Fruit fly (Drosophila melanogaster) whole organism, wandering third instar larva: ENCODE measurements around the gene Trpgamma.

ENCODE experiments used
- Abd-B ChIP-seq: fragments of >200 bp; optimal IDR thresholded peaks from 2 replicates; lab custom pipeline; 2017; ENCODE audit warnings: missing biosample characterization, missing genetic modification characterization
- CG32264 ChIP-seq: fragments of 200-800 bp; sonication (Bioruptor generic); optimal IDR thresholded peaks from 2 replicates; lab custom pipeline; 2016; ENCODE audit warnings: missing biosample characterization, missing genetic modification characterization
- CG9705 ChIP-seq: fragments of 200-800 bp; sonication (Bioruptor generic); optimal IDR thresholded peaks from 2 replicates; lab custom pipeline; 2018; ENCODE audit warnings: missing biosample characterization, mild to moderate bottlenecking, missing genetic modification characterization
- CrebA ChIP-seq: fragments of 200-800 bp; sonication (Bioruptor generic); optimal IDR thresholded peaks from 2 replicates; lab custom pipeline; 2016; ENCODE audit warnings: missing biosample characterization, mild to moderate bottlenecking, missing genetic modification characterization, borderline replicate concordance
- Dfd ChIP-seq: fragments of >200 bp; optimal IDR thresholded peaks from 2 replicates; lab custom pipeline; 2017; ENCODE audit warnings: missing biosample characterization, missing genetic modification characterization
- Dif ChIP-seq: fragments of 200-275, 200-300 bp; sonication (Bioruptor generic); optimal IDR thresholded peaks from 2 replicates; lab custom pipeline; 2018; ENCODE audit warnings: missing biosample characterization, missing genetic modification characterization; ENCODE audit not compliant: partially characterized antibody
- GATAd ChIP-seq: sonication (Bioruptor generic); optimal IDR thresholded peaks from 2 replicates; lab custom pipeline; 2016; ENCODE audit warnings: missing biosample characterization, missing genetic modification characterization
- HLH106 ChIP-seq: fragments of 200-800 bp; optimal IDR thresholded peaks from 3 replicates; lab custom pipeline; 2019; ENCODE audit warnings: missing biosample characterization, mild to moderate bottlenecking, missing genetic modification characterization, moderate library complexity
- Hnf4 ChIP-seq: fragments of 200-800 bp; sonication (Bioruptor generic); optimal IDR thresholded peaks from 2 replicates; lab custom pipeline; 2016; ENCODE audit warnings: missing biosample characterization, mild to moderate bottlenecking, missing genetic modification characterization
- Hr78 ChIP-seq: fragments of >200 bp; optimal IDR thresholded peaks from 2 replicates; lab custom pipeline; 2017; ENCODE audit warnings: missing biosample characterization, missing genetic modification characterization
- Hr83 ChIP-seq: fragments of 200-300 bp; sonication (Bioruptor generic); optimal IDR thresholded peaks from 2 replicates; lab custom pipeline; 2016; ENCODE audit warnings: missing biosample characterization, mild to moderate bottlenecking, missing genetic modification characterization, moderate library complexity; ENCODE audit not compliant: poor library complexity, severe bottlenecking
- Jra ChIP-seq: sonication (Bioruptor generic); optimal IDR thresholded peaks from 2 replicates; lab custom pipeline; 2016; ENCODE audit warnings: missing biosample characterization, missing genetic modification characterization
- Mio ChIP-seq: sonication (Bioruptor generic); optimal IDR thresholded peaks from 2 replicates; lab custom pipeline; 2016; ENCODE audit warnings: missing biosample characterization, missing genetic modification characterization
- Myc ChIP-seq: fragments of >200 bp; optimal IDR thresholded peaks from 2 replicates; lab custom pipeline; 2017
- N ChIP-seq: fragments of >200 bp; optimal IDR thresholded peaks from 2 replicates; lab custom pipeline; 2018; ENCODE audit warnings: missing biosample characterization, missing external identifiers, missing genetic modification characterization
- OdsH ChIP-seq: fragments of 200-800 bp; sonication (Bioruptor generic); optimal IDR thresholded peaks from 2 replicates; lab custom pipeline; 2016; ENCODE audit warnings: missing biosample characterization, mild to moderate bottlenecking, missing genetic modification characterization
- Rel ChIP-seq, 2 experiments: fragments of 200-800 bp; sonication (Bioruptor generic) in 1 of 2; optimal IDR thresholded peaks; 2 replicates in 1 of 2; 3 replicates in 1 of 2; lab custom pipeline; 2016 to 2019; ENCODE audit warnings: mild to moderate bottlenecking in 2 of 2, missing biosample characterization in 2 of 2, missing genetic modification characterization in 2 of 2, moderate library complexity in 1 of 2
- Sp1 ChIP-seq: fragments of 200-800 bp; sonication (Bioruptor generic); optimal IDR thresholded peaks from 3 replicates; lab custom pipeline; 2019; ENCODE audit warnings: missing biosample characterization, mild to moderate bottlenecking, missing genetic modification characterization, moderate library complexity
- Vsx2 ChIP-seq: fragments of 200-300, 225-300 bp; sonication (Bioruptor generic); optimal IDR thresholded peaks from 2 replicates; lab custom pipeline; 2018; ENCODE audit warnings: missing biosample characterization, missing genetic modification characterization; ENCODE audit not compliant: partially characterized antibody
- br ChIP-seq: fragments of 200-800 bp; sonication (Bioruptor generic); optimal IDR thresholded peaks from 2 replicates; lab custom pipeline; 2016; ENCODE audit warnings: missing biosample characterization, missing genetic modification characterization
- brk ChIP-seq: fragments of 200-800 bp; sonication (Bioruptor generic); optimal IDR thresholded peaks from 2 replicates; lab custom pipeline; 2016; ENCODE audit warnings: missing biosample characterization, mild to moderate bottlenecking, missing genetic modification characterization
- dl ChIP-seq, 2 experiments: fragments of 175-275, 200-275 bp in 1 of 2; fragments of 200-275 bp in 1 of 2; sonication (Bioruptor generic); optimal IDR thresholded peaks; lab custom pipeline; 2018; ENCODE audit warnings: mild to moderate bottlenecking in 2 of 2, missing biosample characterization in 2 of 2, missing genetic modification characterization in 2 of 2, moderate library complexity in 2 of 2; ENCODE audit not compliant: partially characterized antibody in 2 of 2, insufficient read depth in 1 of 2
- dmrt93B ChIP-seq: fragments of 200-800 bp; sonication (Bioruptor generic); optimal IDR thresholded peaks from 2 replicates; lab custom pipeline; 2018; ENCODE audit warnings: missing biosample characterization, mild to moderate bottlenecking, missing genetic modification characterization
- dsf ChIP-seq: sonication (Bioruptor generic); optimal IDR thresholded peaks from 2 replicates; lab custom pipeline; 2016; ENCODE audit warnings: missing biosample characterization, missing genetic modification characterization, borderline replicate concordance
- ey ChIP-seq: fragments of 200-800 bp; sonication (Bioruptor generic); optimal IDR thresholded peaks from 2 replicates; lab custom pipeline; 2016; ENCODE audit warnings: missing biosample characterization, missing genetic modification characterization
- foxo ChIP-seq, 2 experiments: fragments of 200-800 bp; sonication (Bioruptor generic); optimal IDR thresholded peaks; 2 replicates in 1 of 2; 3 replicates in 1 of 2; lab custom pipeline; 2016 to 2017; ENCODE audit warnings: missing biosample characterization in 2 of 2, missing genetic modification characterization in 2 of 2
- fru ChIP-seq: fragments of 200-800 bp; sonication (Bioruptor generic); optimal IDR thresholded peaks from 3 replicates; lab custom pipeline; 2016; ENCODE audit warnings: missing biosample characterization, mild to moderate bottlenecking, missing genetic modification characterization
- h ChIP-seq: fragments of 200-800 bp; sonication (Bioruptor generic); optimal IDR thresholded peaks from 3 replicates; lab custom pipeline; 2016; ENCODE audit warnings: missing biosample characterization, mild to moderate bottlenecking, missing genetic modification characterization
- jim ChIP-seq: fragments of 175-275, 200-325 bp; sonication (Bioruptor generic); optimal IDR thresholded peaks from 2 replicates; lab custom pipeline; 2016; ENCODE audit warnings: missing biosample characterization, mild to moderate bottlenecking, missing genetic modification characterization
- lola ChIP-seq: fragments of >200 bp; optimal IDR thresholded peaks from 2 replicates; lab custom pipeline; 2017; ENCODE audit warnings: missing biosample characterization, missing genetic modification characterization
- pan ChIP-seq: fragments of >200 bp; optimal IDR thresholded peaks from 2 replicates; lab custom pipeline; 2017
- psq ChIP-seq: fragments of 200-800 bp; sonication (Bioruptor generic); optimal IDR thresholded peaks from 3 replicates; lab custom pipeline; 2017; ENCODE audit warnings: missing biosample characterization, mild to moderate bottlenecking, missing genetic modification characterization, moderate library complexity
- rgr ChIP-seq: fragments of 200-800 bp; sonication (Bioruptor generic); optimal IDR thresholded peaks from 3 replicates; lab custom pipeline; 2016; ENCODE audit warnings: missing biosample characterization, mild to moderate bottlenecking, missing genetic modification characterization
- sage ChIP-seq: fragments of 200-800 bp; sonication (Bioruptor generic); optimal IDR thresholded peaks from 2 replicates; lab custom pipeline; 2016; ENCODE audit warnings: missing biosample characterization, mild to moderate bottlenecking, missing genetic modification characterization
- sv ChIP-seq: fragments of 200-800 bp; sonication (Bioruptor generic); optimal IDR thresholded peaks from 3 replicates; lab custom pipeline; 2016; ENCODE audit warnings: missing biosample characterization, missing genetic modification characterization
- tai ChIP-seq: sonication (Bioruptor generic); optimal IDR thresholded peaks from 2 replicates; lab custom pipeline; 2016; ENCODE audit warnings: missing biosample characterization, missing genetic modification characterization
- usp ChIP-seq: fragments of >200 bp; optimal IDR thresholded peaks from 2 replicates; lab custom pipeline; 2017; ENCODE audit warnings: missing biosample characterization, missing genetic modification characterization
- woc ChIP-seq: sonication (Bioruptor generic); optimal IDR thresholded peaks from 2 replicates; lab custom pipeline; 2016; ENCODE audit warnings: missing biosample characterization, mild to moderate bottlenecking, missing genetic modification characterization

The Trpgamma gene

dm6 chr2L:16718446-16719173 is 42.1 kb upstream of the Trpgamma start:
- TF ChIP-seq CrebA (GFP tag; lab: Kevin White, UChicago): no peak
- TF ChIP-seq Mio (GFP tag; lab: Kevin White, UChicago): no peak
- TF ChIP-seq sv (GFP tag; lab: Kevin White, UChicago): no peak
- no peak for TF ChIP-seq fru (GFP tag; lab: Kevin White, UChicago)
- TF ChIP-seq h (GFP tag; lab: Kevin White, UChicago): no peak
- no peak for TF ChIP-seq Abd-B (GFP tag; lab: Kevin White, UChicago)
- no peak for TF ChIP-seq HLH106 (tag; lab: Kevin White, UChicago)

- TF ChIP-seq Dfd (GFP tag; lab: Kevin White, UChicago): no peak
- no peak for TF ChIP-seq tai
- TF ChIP-seq HLH106 (tag; lab: Kevin White, UChicago): no peak
- TF ChIP-seq woc (GFP tag; lab: Kevin White, UChicago): no peak
- TF ChIP-seq Hr83: no peak
- TF ChIP-seq brk (GFP tag; lab: Kevin White, UChicago): no peak
- TF ChIP-seq usp (GFP tag; lab: Kevin White, UChicago): no peak
- TF ChIP-seq GATAd (GFP tag; lab: Kevin White, UChicago): no peak
Measured at dm6 chr2L:16716771-16717170, 40.3 kb upstream of the Trpgamma start.

dm6 chr2L:16715841-16716701 is 39.6 kb upstream of the Trpgamma start, which contains the start of the genes Cyt-c-d and CG31808:
Gene Cyt-c-d (plus strand): TSS chr2L:16715891.
Gene CG31808 (minus strand): TSS chr2L:16716195.
- TF ChIP-seq lola (GFP tag; lab: Kevin White, UChicago): no peak
- peak; percentile 92 for TF ChIP-seq brk (GFP tag; lab: Kevin White, UChicago)
- TF ChIP-seq Myc (lab: Kevin White, UChicago): no peak
- peak; percentile 96 for TF ChIP-seq fru (GFP tag; lab: Kevin White, UChicago)
- peak; percentile 91 for TF ChIP-seq psq (GFP tag; lab: Kevin White, UChicago)
- no peak for TF ChIP-seq Mio (GFP tag; lab: Kevin White, UChicago)
- peak; percentile 87 for TF ChIP-seq tai
- TF ChIP-seq Jra (GFP tag; lab: Kevin White, UChicago): peak; percentile 89
- TF ChIP-seq Dif: peak; percentile 93
- TF ChIP-seq N (GFP tag; lab: Kevin White, UChicago): no peak
- peak; percentile 97 for TF ChIP-seq h (GFP tag; lab: Kevin White, UChicago)
- peak; percentile 96 for TF ChIP-seq sv (GFP tag; lab: Kevin White, UChicago)
- TF ChIP-seq woc (GFP tag; lab: Kevin White, UChicago): peak; percentile 92
- TF ChIP-seq Hnf4 (GFP tag; lab: Kevin White, UChicago): peak; percentile 93
- TF ChIP-seq Dfd (GFP tag; lab: Kevin White, UChicago): no peak
- peak; percentile 75 for TF ChIP-seq CrebA (GFP tag; lab: Kevin White, UChicago)
- peak; percentile 94 for TF ChIP-seq rgr (GFP tag; lab: Kevin White, UChicago)
- TF ChIP-seq HLH106 (tag; lab: Kevin White, UChicago): peak; percentile 95
- TF ChIP-seq Hr83: peak; percentile 11
- TF ChIP-seq dl (GFP tag; optimal IDR thresholded peaks at IDR 0.05; lab: Kevin White, UChicago; ENCODE audit: insufficient read depth in 1 of 2, partially characterized antibody in 2 of 2): peak; percentile 52 to 85
- TF ChIP-seq foxo (GFP tag; optimal IDR thresholded peaks at IDR 0.05; lab: Kevin White, UChicago): peak; percentile 11 to 95
- peak; percentile 81 for TF ChIP-seq CG32264 (GFP tag; lab: Kevin White, UChicago)
- no peak for TF ChIP-seq Abd-B (GFP tag; lab: Kevin White, UChicago)
- peak; percentile 95 for TF ChIP-seq sage (GFP tag; lab: Kevin White, UChicago)
- TF ChIP-seq dmrt93B (GFP tag; lab: Kevin White, UChicago): peak; percentile 88
- no peak for TF ChIP-seq Hr78 (GFP tag; lab: Kevin White, UChicago)
- peak; percentile 94 for TF ChIP-seq Sp1 (GFP tag; lab: Kevin White, UChicago)
- TF ChIP-seq OdsH (GFP tag; lab: Kevin White, UChicago): peak; percentile 95
- peak; percentile 95 for TF ChIP-seq br
- peak; percentile 85 for TF ChIP-seq Rel (GFP tag; optimal IDR thresholded peaks at IDR 0.05; lab: Kevin White, UChicago)
- peak; percentile 64 for TF ChIP-seq Rel (tag; optimal IDR thresholded peaks at IDR 0.05; lab: Kevin White, UChicago)
- no peak for TF ChIP-seq Vsx2 (GFP tag; lab: Kevin White, UChicago)
- peak; percentile 24 for TF ChIP-seq GATAd (GFP tag; lab: Kevin White, UChicago)
- peak; percentile 71 for TF ChIP-seq dsf (GFP tag; lab: Kevin White, UChicago)
- TF ChIP-seq usp (GFP tag; lab: Kevin White, UChicago): no peak
- TF ChIP-seq CG9705 (GFP tag; lab: Kevin White, UChicago): peak; percentile 78
- no peak for TF ChIP-seq jim (GFP tag; lab: Kevin White, UChicago)
- peak; percentile 95 for TF ChIP-seq ey (GFP tag; lab: Kevin White, UChicago)
- TF ChIP-seq pan (lab: Kevin White, UChicago): no peak
